Fruit fly (Drosophila melanogaster) whole organism, embryonic: ENCODE measurements around the gene CG15422.

ENCODE experiments used
- Abd-B ChIP-seq: fragments of 200-800 bp; sonication (Bioruptor generic); optimal IDR thresholded peaks from 2 replicates; lab custom pipeline; 2018; ENCODE audit warnings: missing biosample characterization, mild to moderate bottlenecking, missing genetic modification characterization, moderate library complexity
- Asciz ChIP-seq: fragments of 200-800 bp; sonication (Bioruptor generic); optimal IDR thresholded peaks from 2 replicates; lab custom pipeline; 2017; ENCODE audit warnings: missing biosample characterization, mild to moderate bottlenecking, missing genetic modification characterization, missing genetic modification reagents
- Awh ChIP-seq: fragments of 200-800 bp; sonication (Bioruptor generic); IDR thresholded peaks from 2 replicates; pipeline ENCODE4, ENCODE4 v1.3.6; 2022; ENCODE audit warnings: missing biosample characterization, missing genetic modification characterization
- B-H1 ChIP-seq: fragments of 200-800 bp; sonication (Bioruptor generic); IDR thresholded peaks from 3 replicates; pipeline ENCODE4 v1.3.6; 2022; ENCODE audit warnings: missing biosample characterization, missing genetic modification characterization
- CG10565 ChIP-seq: fragments of 200-800 bp; sonication (Bioruptor generic); optimal IDR thresholded peaks from 3 replicates; lab custom pipeline; 2016; ENCODE audit warnings: missing biosample characterization, mild to moderate bottlenecking, missing genetic modification characterization
- CG17385 ChIP-seq: fragments of 200-800 bp; sonication (Bioruptor generic); optimal IDR thresholded peaks from 3 replicates; lab custom pipeline; 2018; ENCODE audit warnings: missing biosample characterization, mild to moderate bottlenecking, missing genetic modification characterization
- CG18764 ChIP-seq: fragments of 200-800 bp; sonication (Bioruptor generic); optimal IDR thresholded peaks from 3 replicates; lab custom pipeline; 2016; ENCODE audit warnings: missing biosample characterization, missing genetic modification characterization
- CG2129 ChIP-seq: fragments of 200-800 bp; sonication (Bioruptor generic); IDR thresholded peaks from 2 replicates; pipeline ENCODE4 v1.3.6; 2022; ENCODE audit warnings: missing biosample characterization, missing genetic modification characterization; ENCODE audit not compliant: partially characterized antibody
- CG3726 ChIP-seq: fragments of 200-800 bp; sonication (Bioruptor generic); IDR thresholded peaks from 3 replicates; pipeline ENCODE4, ENCODE4 v1.3.6; 2022; ENCODE audit warnings: missing biosample characterization, missing genetic modification characterization
- CG4360 ChIP-seq: fragments of 200-800 bp; sonication (Bioruptor generic); IDR thresholded peaks from 2 replicates; pipeline ENCODE4 v1.3.6; 2022; ENCODE audit warnings: missing biosample characterization, missing genetic modification characterization
- CG5180 ChIP-seq: fragments of 200-800 bp; sonication (Bioruptor generic); optimal IDR thresholded peaks from 3 replicates; lab custom pipeline; 2017; ENCODE audit warnings: missing biosample characterization, missing genetic modification characterization, mild to moderate bottlenecking, moderate library complexity, missing genetic modification reagents
- CG6654 ChIP-seq: fragments of 200-800 bp; sonication (Bioruptor generic); optimal IDR thresholded peaks from 2 replicates; lab custom pipeline; 2017; ENCODE audit warnings: missing biosample characterization, mild to moderate bottlenecking, missing genetic modification characterization
- CG6765 ChIP-seq: fragments of 200-800 bp; sonication (Bioruptor generic); optimal IDR thresholded peaks from 3 replicates; lab custom pipeline; 2017; ENCODE audit warnings: missing biosample characterization, mild to moderate bottlenecking, missing genetic modification characterization
- CG6791 ChIP-seq: fragments of 200-800 bp; sonication (Bioruptor generic); IDR thresholded peaks from 3 replicates; pipeline ENCODE4 v1.3.6; 2022; ENCODE audit warnings: missing biosample characterization, missing genetic modification characterization; ENCODE audit not compliant: partially characterized antibody
- CG6813 ChIP-seq: fragments of 200-800 bp; sonication (Bioruptor generic); optimal IDR thresholded peaks from 2 replicates; lab custom pipeline; 2017; ENCODE audit warnings: missing biosample characterization, missing genetic modification characterization, mild to moderate bottlenecking, moderate library complexity, missing genetic modification reagents
- CG7963 ChIP-seq: fragments of 200-800 bp; sonication (Bioruptor generic); IDR thresholded peaks from 3 replicates; pipeline ENCODE4 v1.3.6; 2022; ENCODE audit warnings: missing biosample characterization, missing genetic modification characterization; ENCODE audit not compliant: partially characterized antibody
- Dref ChIP-seq: fragments of 200-800 bp; sonication (Bioruptor generic); IDR thresholded peaks from 2 replicates; pipeline ENCODE4 v1.3.6; 2022; ENCODE audit warnings: missing biosample characterization, missing genetic modification characterization
- MBD-R2 ChIP-seq: fragments of 200-800 bp; sonication (Bioruptor generic); IDR thresholded peaks from 2 replicates; pipeline ENCODE4 v1.3.6; 2022; ENCODE audit warnings: missing biosample characterization, missing genetic modification characterization
- Meics ChIP-seq: fragments of 200-800 bp; sonication (Bioruptor generic); optimal IDR thresholded peaks from 2 replicates; lab custom pipeline; 2017; ENCODE audit warnings: missing biosample characterization, mild to moderate bottlenecking, missing genetic modification characterization
- Poxn ChIP-seq: fragments of 200-800 bp; sonication (Bioruptor generic); IDR thresholded peaks from 2 replicates; pipeline ENCODE4 v1.3.6; 2022; ENCODE audit warnings: missing biosample characterization, missing genetic modification characterization
- Rx ChIP-seq: fragments of 200-800 bp; sonication (Bioruptor generic); IDR thresholded peaks from 2 replicates; pipeline ENCODE4 v1.3.6; 2022; ENCODE audit warnings: missing biosample characterization, missing genetic modification characterization
- Side ChIP-seq: fragments of 200-800 bp; sonication (Bioruptor generic); optimal IDR thresholded peaks from 2 replicates; lab custom pipeline; 2016; ENCODE audit warnings: missing biosample characterization, missing genetic modification characterization
- Tbp ChIP-seq: fragments of >200 bp; optimal IDR thresholded peaks from 2 replicates; lab custom pipeline; 2018; ENCODE audit warnings: missing biosample characterization, missing genetic modification characterization
- Trl ChIP-seq, 3 experiments: fragments of >200 bp in 2 of 3; fragments of 200-800 bp in 1 of 3; sonication (Bioruptor generic) in 1 of 3; optimal IDR thresholded peaks; 2 replicates in 1 of 3; 3 replicates in 2 of 3; lab custom pipeline; 2016 to 2017; ENCODE audit warnings: missing biosample characterization in 1 of 3, missing genetic modification characterization in 1 of 3
- Xrp1 ChIP-seq: fragments of 200-800 bp; sonication (Bioruptor generic); IDR thresholded peaks from 2 replicates; pipeline ENCODE4 v1.3.6; 2022; ENCODE audit warnings: missing biosample characterization, missing genetic modification characterization
- ato ChIP-seq: fragments of 200-800 bp; sonication (Bioruptor generic); IDR thresholded peaks from 2 replicates; pipeline ENCODE4 v1.3.6; 2022; ENCODE audit warnings: missing biosample characterization, missing genetic modification characterization; ENCODE audit not compliant: partially characterized antibody
- cad ChIP-seq: fragments of >200 bp; optimal IDR thresholded peaks from 2 replicates; lab custom pipeline; 2017; ENCODE audit warnings: missing biosample characterization, missing genetic modification characterization
- chinmo ChIP-seq: fragments of 200-800 bp; sonication (Bioruptor generic); IDR thresholded peaks from 4 replicates; pipeline ENCODE4 v1.3.6; 2022; ENCODE audit warnings: missing biosample characterization, missing genetic modification characterization; ENCODE audit not compliant: partially characterized antibody
- chm ChIP-seq: fragments of 200-800 bp; sonication (Bioruptor generic); IDR thresholded peaks from 2 replicates; pipeline ENCODE4 v1.3.6; 2022; ENCODE audit warnings: missing biosample characterization, missing genetic modification characterization
- dm ChIP-seq: fragments of 200-800 bp; sonication (Bioruptor generic); optimal IDR thresholded peaks from 3 replicates; lab custom pipeline; 2016; ENCODE audit warnings: missing biosample characterization, missing genetic modification characterization
- dmrt11E ChIP-seq: fragments of 200-800 bp; sonication (Bioruptor generic); optimal IDR thresholded peaks from 3 replicates; lab custom pipeline; 2018; ENCODE audit warnings: missing biosample characterization, mild to moderate bottlenecking, missing genetic modification characterization, moderate library complexity
- ems ChIP-seq: fragments of 200-800 bp; sonication (Bioruptor generic); optimal IDR thresholded peaks from 3 replicates; lab custom pipeline; 2016; ENCODE audit warnings: missing biosample characterization, missing genetic modification characterization
- eve ChIP-seq, 2 experiments: fragments of >200 bp; optimal IDR thresholded peaks; 2 replicates each; lab custom pipeline; 2017; ENCODE audit warnings: missing biosample characterization in 2 of 2, missing genetic modification characterization in 2 of 2
- ewg ChIP-seq: fragments of 200-800 bp; sonication (Bioruptor generic); optimal IDR thresholded peaks from 3 replicates; lab custom pipeline; 2017; ENCODE audit warnings: mild to moderate bottlenecking, missing biosample characterization, missing genetic modification reagents, missing genetic modification characterization
- exex ChIP-seq: fragments of 200-800 bp; sonication (Bioruptor generic); optimal IDR thresholded peaks from 4 replicates; lab custom pipeline; 2018; ENCODE audit warnings: missing biosample characterization, mild to moderate bottlenecking, missing genetic modification characterization, moderate library complexity
- fd96Cb ChIP-seq: fragments of 200-800 bp; sonication (Bioruptor generic); optimal IDR thresholded peaks from 2 replicates; lab custom pipeline; 2018; ENCODE audit warnings: missing biosample characterization, mild to moderate bottlenecking, missing genetic modification characterization, moderate library complexity
- fu2 ChIP-seq: fragments of 200-800 bp; sonication (Bioruptor generic); optimal IDR thresholded peaks from 2 replicates; lab custom pipeline; 2016; ENCODE audit warnings: missing biosample characterization, missing genetic modification characterization
- knrl ChIP-seq: fragments of 200-800 bp; sonication (Bioruptor generic); IDR thresholded peaks from 3 replicates; pipeline ENCODE4 v1.3.6; 2022; ENCODE audit warnings: missing biosample characterization, missing genetic modification characterization; ENCODE audit not compliant: partially characterized antibody
- lab ChIP-seq: fragments of 200-800 bp; sonication (Bioruptor generic); optimal IDR thresholded peaks from 3 replicates; lab custom pipeline; 2017; ENCODE audit warnings: missing biosample characterization, missing genetic modification characterization, mild to moderate bottlenecking, moderate library complexity, missing genetic modification reagents
- lov ChIP-seq, 2 experiments: fragments of 200-800 bp in 1 of 2; fragments of >200 bp in 1 of 2; sonication (Bioruptor generic) in 1 of 2; IDR thresholded peaks in 1 of 2; optimal IDR thresholded peaks in 1 of 2; 2 replicates in 1 of 2; 3 replicates in 1 of 2; pipeline versions ENCODE4 v1.3.6 to Lab custom; 2017 to 2022; ENCODE audit warnings: missing biosample characterization in 1 of 2, missing genetic modification characterization in 1 of 2
- mirr ChIP-seq: fragments of 200-800 bp; sonication (Bioruptor generic); optimal IDR thresholded peaks from 3 replicates; lab custom pipeline; 2018; ENCODE audit warnings: missing biosample characterization, mild to moderate bottlenecking, missing genetic modification characterization
- pzg ChIP-seq: fragments of 200-800 bp; sonication (Bioruptor generic); optimal IDR thresholded peaks from 3 replicates; lab custom pipeline; 2018; ENCODE audit warnings: missing biosample characterization, mild to moderate bottlenecking, missing genetic modification characterization, moderate library complexity
- sens-2 ChIP-seq: fragments of 200-800 bp; sonication (Bioruptor generic); IDR thresholded peaks from 2 replicates; pipeline ENCODE4 v1.3.6; 2022; ENCODE audit warnings: missing biosample characterization, missing genetic modification characterization
- sug ChIP-seq: fragments of 200-800 bp; optimal IDR thresholded peaks from 2 replicates; lab custom pipeline; 2019; ENCODE audit warnings: missing biosample characterization, mild to moderate bottlenecking, missing genetic modification characterization, moderate library complexity
- tll ChIP-seq, 2 experiments: fragments of 200-800 bp in 1 of 2; fragments of >200 bp in 1 of 2; sonication (Bioruptor generic) in 1 of 2; optimal IDR thresholded peaks; 2 replicates each; lab custom pipeline; 2017 to 2019; ENCODE audit warnings: missing biosample characterization in 2 of 2, missing genetic modification characterization in 2 of 2, mild to moderate bottlenecking in 1 of 2, moderate library complexity in 1 of 2
- trh ChIP-seq: fragments of 200-800 bp; sonication (Bioruptor generic); optimal IDR thresholded peaks from 2 replicates; lab custom pipeline; 2016; ENCODE audit warnings: missing biosample characterization, missing genetic modification characterization

CG15422 gene

dm6 chr2L:4004684-4005083 is at the start of gene CG15422:
CG15422 (plus strand) TSS chr2L:4004984.
- no peak for TF ChIP-seq Dref (GFP tag; lab: Robert Waterston, UW)
- TF ChIP-seq pzg (GFP tag; lab: Kevin White, UChicago) = no peak
- TF ChIP-seq Xrp1 = no peak
- peak; percentile 61 for TF ChIP-seq lab (GFP tag; lab: Kevin White, UChicago)
- peak; percentile 52 for TF ChIP-seq exex (tag; lab: Kevin White, UChicago)
- peak; percentile 6 for TF ChIP-seq sug
- peak; percentile 31 for TF ChIP-seq mirr (GFP tag; lab: Kevin White, UChicago)

- TF ChIP-seq Asciz (no peak), CG6791 (GFP tag; lab: Robert Waterston, UW) (0 out of 3 replicates have a peak, but pooled peaks have one; percentile 6), dm (GFP tag; lab: Kevin White, UChicago) (no peak), knrl (peak; percentile 26; the same call in 1 of the 3 replicates), cad (GFP tag; lab: Kevin White, UChicago) (peak; percentile 88), CG6654 (GFP tag; lab: Kevin White, UChicago) (peak; percentile 95), Abd-B (GFP tag; lab: Kevin White, UChicago) (peak; percentile 40)
- TF ChIP-seq, all 482 proteins: peak for 5
Observed at dm6 chr2L:3968325-3968724, 36.5 kb upstream of the CG15422 start.

- TF ChIP-seq trh (GFP tag; lab: Kevin White, UChicago) = no peak
- no peak for TF ChIP-seq lov (optimal IDR thresholded peaks at IDR 0.05; lab: Kevin White, UChicago)
- no peak for TF ChIP-seq lov (GFP tag; IDR thresholded peaks at IDR 0.05; lab: Robert Waterston, UW)
- no peak for TF ChIP-seq CG10565 (GFP tag; lab: Kevin White, UChicago)
- TF ChIP-seq Rx (GFP tag; lab: Robert Waterston, UW) = no peak
- 0 out of 4 replicates have a peak, but pooled peaks have one; percentile 11 for TF ChIP-seq chinmo (GFP tag; lab: Robert Waterston, UW)
- TF ChIP-seq Tbp (GFP tag; lab: Kevin White, UChicago) = no peak
- TF ChIP-seq CG18764 (GFP tag; lab: Kevin White, UChicago) = no peak
- TF ChIP-seq CG2129 (GFP tag; lab: Robert Waterston, UW) = no peak
- no peak for TF ChIP-seq lab (GFP tag; lab: Kevin White, UChicago)
- TF ChIP-seq ato (GFP tag; lab: Robert Waterston, UW) = no peak
- no peak for TF ChIP-seq MBD-R2 (GFP tag; lab: Robert Waterston, UW)
- TF ChIP-seq Awh (GFP tag; lab: Robert Waterston, UW) = no peak
- no peak for TF ChIP-seq CG4360 (GFP tag; lab: Robert Waterston, UW)
- no peak for TF ChIP-seq Meics (GFP tag; lab: Kevin White, UChicago)
- TF ChIP-seq CG6813 = no peak
- no peak for TF ChIP-seq chm (GFP tag; lab: Robert Waterston, UW)
- TF ChIP-seq B-H1 (GFP tag; lab: Robert Waterston, UW) = no peak
- TF ChIP-seq sens-2 (GFP tag; lab: Robert Waterston, UW) = no peak
- no peak for TF ChIP-seq CG17385 (GFP tag; lab: Kevin White, UChicago)
- TF ChIP-seq CG5180 (GFP tag; lab: Kevin White, UChicago) = peak; percentile 42
- TF ChIP-seq Side (GFP tag; lab: Kevin White, UChicago) = no peak
- TF ChIP-seq Trl (optimal IDR thresholded peaks at IDR 0.05; lab: Kevin White, UChicago) = peak; percentile 32 to 34
- no peak for TF ChIP-seq Trl (GFP tag; optimal IDR thresholded peaks at IDR 0.05; lab: Kevin White, UChicago)
- TF ChIP-seq CG7963 (GFP tag; lab: Robert Waterston, UW) = no peak
- no peak for TF ChIP-seq fu2 (GFP tag; lab: Kevin White, UChicago)
- no peak for TF ChIP-seq tll (GFP tag; optimal IDR thresholded peaks at IDR 0.05; lab: Kevin White, UChicago)
- TF ChIP-seq Poxn (GFP tag; lab: Robert Waterston, UW) = no peak
- TF ChIP-seq ewg (GFP tag; lab: Kevin White, UChicago) = peak; percentile 62
- TF ChIP-seq fd96Cb = no peak
- no peak for TF ChIP-seq CG3726 (GFP tag; lab: Robert Waterston, UW)
- no peak for TF ChIP-seq CG6765 (GFP tag; lab: Kevin White, UChicago)
- no peak for TF ChIP-seq dmrt11E (tag; lab: Kevin White, UChicago)
- TF ChIP-seq eve (GFP tag; optimal IDR thresholded peaks at IDR 0.05; lab: Kevin White, UChicago) = no peak
- no peak for TF ChIP-seq ems (GFP tag; lab: Kevin White, UChicago)
Observed at dm6 chr2L:3991638-3992037, 13.1 kb upstream of the CG15422 start, which contains the start of gene fred. fred (minus strand) TSS chr2L:3991713.
